Worm (Caenorhabditis elegans) whole organism, L4 larva: ENCODE results near the gene exos-2.

Source experiments
- D1046.2 ChIP-seq: fragments of 200-800 bp; sonication (Bioruptor generic); IDR thresholded peaks from 2 replicates; pipeline ENCODE4 v1.3.6; 2022; ENCODE audit warnings: missing genetic modification characterization, missing compliant biosample characterization
- F37D6.2 ChIP-seq: sonication (generic microtip); optimal IDR thresholded peaks from 2 replicates; lab custom pipeline; 2016; ENCODE audit warnings: mild to moderate bottlenecking, missing genetic modification characterization, missing compliant biosample characterization
- F44E2.7 ChIP-seq: fragments of 200-800 bp; sonication (Bioruptor generic); IDR thresholded peaks from 2 replicates; pipeline ENCODE4 v2.1.2; 2022; ENCODE audit warnings: missing genetic modification characterization, missing compliant biosample characterization
- R02D3.7 ChIP-seq: fragments of 150-350 bp; sonication (generic microtip); optimal IDR thresholded peaks from 3 replicates; lab custom pipeline; 2014; ENCODE audit warnings: missing biosample characterization, missing genetic modification characterization
- T20F7.1 ChIP-seq: fragments of 200-800 bp; sonication (Bioruptor generic); optimal IDR thresholded peaks from 2 replicates; lab custom pipeline; 2018; ENCODE audit warnings: mild to moderate bottlenecking, missing genetic modification characterization, missing compliant biosample characterization
- Y105C5A.15 ChIP-seq: fragments of 200-800 bp; sonication (Bioruptor generic); IDR thresholded peaks from 2 replicates; pipeline ENCODE4 v1.3.6; 2022; ENCODE audit warnings: missing genetic modification characterization, missing compliant biosample characterization
- Y5F2A.4 ChIP-seq: fragments of 200-800 bp; sonication (Bioruptor generic); optimal IDR thresholded peaks from 2 replicates; lab custom pipeline; 2018; ENCODE audit warnings: mild to moderate bottlenecking, missing genetic modification characterization, missing compliant biosample characterization
- Y75B8A.6 ChIP-seq: fragments of 200-800 bp; sonication (Bioruptor generic); IDR thresholded peaks from 2 replicates; pipeline ENCODE4 v1.3.6; 2022; ENCODE audit warnings: missing genetic modification reagents, missing genetic modification characterization, missing compliant biosample characterization
- aly-2 ChIP-seq: sonication (generic microtip); optimal IDR thresholded peaks from 2 replicates; lab custom pipeline; 2018; ENCODE audit warnings: missing biosample characterization, missing genetic modification characterization
- ama-1 ChIP-seq: fragments of 150-350 bp; optimal IDR thresholded peaks from 2 replicates; lab custom pipeline; 2014; ENCODE audit warnings: inconsistent platforms, mixed read lengths
- ceh-20 ChIP-seq: fragments of 200-800 bp; sonication (Bioruptor generic); IDR thresholded peaks from 2 replicates; pipeline ENCODE4 v1.3.6; 2022; ENCODE audit warnings: missing genetic modification reagents, missing genetic modification characterization, missing compliant biosample characterization
- ceh-28 ChIP-seq: fragments of 150-350 bp; optimal IDR thresholded peaks from 2 replicates; lab custom pipeline; 2014; ENCODE audit warnings: missing biosample characterization, missing genetic modification reagents, missing genetic modification characterization
- ceh-82 ChIP-seq: sonication (generic microtip); optimal IDR thresholded peaks from 2 replicates; lab custom pipeline; 2017; ENCODE audit warnings: missing biosample characterization, missing genetic modification characterization
- ces-1 ChIP-seq: fragments of 150-350 bp; sonication (generic microtip); optimal IDR thresholded peaks from 4 replicates; lab custom pipeline; 2014; ENCODE audit warnings: missing biosample characterization, missing genetic modification reagents, missing genetic modification characterization
- ctbp-1 ChIP-seq: fragments of 200-800 bp; sonication (Bioruptor generic); IDR thresholded peaks from 2 replicates; pipeline ENCODE4 v1.3.6; 2022; ENCODE audit warnings: missing genetic modification reagents, missing genetic modification characterization, missing compliant biosample characterization
- daf-12 ChIP-seq: fragments of 150-350 bp; optimal IDR thresholded peaks from 2 replicates; lab custom pipeline; 2014; ENCODE audit warnings: missing biosample characterization, missing genetic modification reagents, missing genetic modification characterization
- daf-16 ChIP-seq, 3 experiments: sonication (generic microtip); optimal IDR thresholded peaks; 2 replicates each; lab custom pipeline; 2016 to 2017; ENCODE audit warnings: missing genetic modification characterization in 3 of 3, missing genetic modification reagents in 3 of 3, mild to moderate bottlenecking in 2 of 3, missing compliant biosample characterization in 2 of 3, missing biosample characterization in 1 of 3, moderate library complexity in 1 of 3
- dmd-6 ChIP-seq: fragments of 200-800 bp; sonication (Bioruptor generic); IDR thresholded peaks from 2 replicates; pipeline ENCODE4 v1.3.6; 2022; ENCODE audit warnings: missing genetic modification reagents, missing genetic modification characterization, missing compliant biosample characterization
- dve-1 ChIP-seq: sonication (generic microtip); optimal IDR thresholded peaks from 2 replicates; lab custom pipeline; 2017; ENCODE audit warnings: antibody characterized with exemption, mild to moderate bottlenecking, missing genetic modification characterization, missing compliant biosample characterization; ENCODE audit not compliant: insufficient read depth
- hlh-11 ChIP-seq: fragments of 200-800 bp; sonication (Bioruptor generic); optimal IDR thresholded peaks from 2 replicates; lab custom pipeline; 2018; ENCODE audit warnings: mild to moderate bottlenecking, missing genetic modification characterization, missing compliant biosample characterization
- hlh-30 ChIP-seq: sonication (generic microtip); optimal IDR thresholded peaks from 2 replicates; lab custom pipeline; 2017; ENCODE audit warnings: antibody characterized with exemption, mild to moderate bottlenecking, missing genetic modification characterization, missing compliant biosample characterization; ENCODE audit not compliant: insufficient read depth
- hmg-1.1 ChIP-seq: fragments of 200-800 bp; sonication (Bioruptor generic); IDR thresholded peaks from 2 replicates; pipeline ENCODE4 v1.3.6; 2022; ENCODE audit warnings: missing genetic modification reagents, missing genetic modification characterization, missing compliant biosample characterization
- lin-29 ChIP-seq: fragments of 200-800 bp; sonication (Bioruptor generic); IDR thresholded peaks from 2 replicates; pipeline ENCODE4 v1.3.6; 2022; ENCODE audit warnings: missing genetic modification reagents, missing genetic modification characterization, missing compliant biosample characterization
- lir-3 ChIP-seq: sonication (generic microtip); optimal IDR thresholded peaks from 2 replicates; lab custom pipeline; 2016; ENCODE audit warnings: mild to moderate bottlenecking, missing genetic modification characterization, missing compliant biosample characterization
- lsy-2 ChIP-seq, 2 experiments: fragments of 150-350 bp in 1 of 2; sonication (generic microtip) in 1 of 2; optimal IDR thresholded peaks; 2 replicates each; lab custom pipeline; 2014 to 2017; ENCODE audit warnings: missing biosample characterization in 2 of 2, missing genetic modification characterization in 2 of 2
- madf-5 ChIP-seq, 2 experiments: fragments of 200-800 bp; sonication (Bioruptor generic); IDR thresholded peaks; 2 replicates each; pipeline ENCODE4 v1.3.6; 2022; ENCODE audit warnings: missing compliant biosample characterization in 2 of 2, missing genetic modification characterization in 2 of 2
- madf-9 ChIP-seq: fragments of 200-800 bp; sonication (Bioruptor generic); conservative IDR thresholded peaks from 2 replicates; pipeline ENCODE4 v1.3.6; 2022; ENCODE audit warnings: missing genetic modification reagents, missing genetic modification characterization, missing compliant biosample characterization
- mdt-29 ChIP-seq: fragments of 200-800 bp; sonication (Bioruptor generic); IDR thresholded peaks from 2 replicates; pipeline ENCODE4 v1.3.6; 2022; ENCODE audit warnings: missing genetic modification reagents, missing genetic modification characterization, missing compliant biosample characterization
- mep-1 ChIP-seq: fragments of 150-350 bp; sonication (generic microtip); optimal IDR thresholded peaks from 3 replicates; lab custom pipeline; 2014; ENCODE audit warnings: missing biosample characterization, missing genetic modification characterization
- mxl-2 ChIP-seq: fragments of 200-800 bp; sonication (Bioruptor generic); conservative IDR thresholded peaks from 2 replicates; pipeline ENCODE4 v1.3.6; 2022; ENCODE audit warnings: missing genetic modification reagents, missing genetic modification characterization, missing compliant biosample characterization
- nhr-11 ChIP-seq: fragments of 150-350 bp; optimal IDR thresholded peaks from 2 replicates; lab custom pipeline; 2014; ENCODE audit warnings: missing biosample characterization, missing genetic modification characterization
- nhr-25 ChIP-seq: sonication (generic microtip); optimal IDR thresholded peaks from 2 replicates; lab custom pipeline; 2017; ENCODE audit warnings: missing genetic modification characterization, mild to moderate bottlenecking, missing compliant biosample characterization, antibody characterized with exemption, moderate library complexity, borderline replicate concordance; ENCODE audit not compliant: insufficient read depth
- nhr-28 ChIP-seq: fragments of 150-350 bp; optimal IDR thresholded peaks from 2 replicates; lab custom pipeline; 2014; ENCODE audit warnings: missing biosample characterization, missing genetic modification characterization
- nhr-41 ChIP-seq: fragments of 200-800 bp; sonication (Bioruptor generic); IDR thresholded peaks from 2 replicates; pipeline ENCODE4 v1.3.6; 2022; ENCODE audit warnings: missing genetic modification reagents, missing genetic modification characterization, missing compliant biosample characterization
- nhr-6 ChIP-seq: fragments of 150-350 bp; optimal IDR thresholded peaks from 2 replicates; lab custom pipeline; 2014; ENCODE audit warnings: missing biosample characterization, missing genetic modification characterization
- nhr-77 ChIP-seq: fragments of 150-350 bp; optimal IDR thresholded peaks from 2 replicates; lab custom pipeline; 2014; ENCODE audit warnings: missing biosample characterization, missing genetic modification characterization
- php-3 ChIP-seq: fragments of 200-800 bp; sonication (Bioruptor generic); IDR thresholded peaks from 2 replicates; pipeline ENCODE4 v1.3.6; 2022; ENCODE audit warnings: missing genetic modification reagents, missing genetic modification characterization, missing compliant biosample characterization
- pqm-1 ChIP-seq: sonication (generic microtip); optimal IDR thresholded peaks from 2 replicates; lab custom pipeline; 2017; ENCODE audit warnings: missing biosample characterization, missing genetic modification characterization
- rbr-2 ChIP-seq: sonication (generic microtip); optimal IDR thresholded peaks from 2 replicates; lab custom pipeline; 2016; ENCODE audit warnings: missing genotype, missing genetic modification characterization, missing compliant biosample characterization
- sdz-12 ChIP-seq: fragments of 200-800 bp; sonication (Bioruptor generic); optimal IDR thresholded peaks from 2 replicates; lab custom pipeline; 2018; ENCODE audit warnings: mild to moderate bottlenecking, missing genetic modification characterization, missing compliant biosample characterization
- snpc-4 ChIP-seq: fragments of 150-350 bp; optimal IDR thresholded peaks from 2 replicates; lab custom pipeline; 2014; ENCODE audit warnings: missing biosample characterization, missing genetic modification characterization
- spr-1 ChIP-seq: sonication (generic microtip); optimal IDR thresholded peaks from 2 replicates; lab custom pipeline; 2016; ENCODE audit warnings: mild to moderate bottlenecking, missing genetic modification characterization, missing compliant biosample characterization
- tag-97 ChIP-seq: fragments of 200-800 bp; sonication (Bioruptor generic); IDR thresholded peaks from 2 replicates; pipeline ENCODE4 v1.3.6; 2022; ENCODE audit warnings: missing genetic modification characterization, missing compliant biosample characterization
- unc-130 ChIP-seq: sonication (generic microtip); optimal IDR thresholded peaks from 2 replicates; lab custom pipeline; 2016; ENCODE audit warnings: missing genetic modification reagents, missing genetic modification characterization, missing compliant biosample characterization
- zag-1 ChIP-seq: fragments of 150-350 bp; optimal IDR thresholded peaks from 2 replicates; lab custom pipeline; 2014; ENCODE audit warnings: missing biosample characterization, missing genetic modification characterization
- zfp-3 ChIP-seq: fragments of 200-800 bp; sonication (Bioruptor generic); conservative IDR thresholded peaks from 2 replicates; pipeline ENCODE4 v1.3.6; 2022; ENCODE audit warnings: missing genetic modification reagents, missing genetic modification characterization, missing compliant biosample characterization
- ztf-11 ChIP-seq: fragments of 150-350 bp; optimal IDR thresholded peaks from 2 replicates; lab custom pipeline; 2014; ENCODE audit warnings: missing biosample characterization, missing genetic modification characterization

Gene exos-2

ce11 chrIV:6431582-6431981 lies 16.3 kb downstream of the exos-2 start, which contains the start of gene acp-7:
Gene acp-7 (minus strand): TSS chrIV:6431682.
- TF ChIP-seq ceh-20 (GFP tag; lab: Robert Waterston, UW) (no peak), ama-1 (no peak), hlh-30 (tag; lab: Kevin White, UChicago) (no peak), tag-97 (GFP tag; lab: Robert Waterston, UW) (no peak), unc-130 (GFP tag; lab: Kevin White, UChicago) (no peak), zag-1 (no peak), snpc-4 (tag; lab: Kevin White, UChicago) (no peak), R02D3.7 (no peak), aly-2 (tag; lab: Kevin White, UChicago) (no peak), nhr-41 (no peak), ceh-28 (no peak), zfp-3 (GFP tag; lab: Robert Waterston, UW) (no peak), rbr-2 (tag; lab: Kevin White, UChicago) (no peak), madf-5 (GFP tag; IDR thresholded peaks at IDR 0.05; lab: Robert Waterston, UW) (no peak), Y105C5A.15 (GFP tag; lab: Robert Waterston, UW) (no peak), F44E2.7 (GFP tag; lab: Robert Waterston, UW) (no peak), daf-12 (no peak), nhr-11 (no peak)

- TF ChIP-seq lir-3 (tag; lab: Kevin White, UChicago) (no peak), pqm-1 (peak; percentile 39), daf-16 (GFP tag; optimal IDR thresholded peaks at IDR 0.05; lab: Kevin White, UChicago) (no peak), daf-16 (tag; optimal IDR thresholded peaks at IDR 0.05; lab: Kevin White, UChicago) (peak; percentile 57), dve-1 (tag; lab: Kevin White, UChicago) (peak; percentile 74), sdz-12 (GFP tag; lab: Kevin White, UChicago) (no peak), dmd-6 (GFP tag; lab: Robert Waterston, UW) (peak; percentile 68), php-3 (GFP tag; lab: Robert Waterston, UW) (peak; percentile 98), hlh-11 (tag; lab: Kevin White, UChicago) (peak; percentile 15)
These were observed 17.1 kb downstream of the exos-2 start for ce11 chrIV:6432375-6432774.

ce11 chrIV:6433424-6433823 lies 18.1 kb downstream of the exos-2 start:
- TF ChIP-seq Y75B8A.6 (no peak), daf-16 (GFP tag; optimal IDR thresholded peaks at IDR 0.05; lab: Kevin White, UChicago) (no peak), daf-16 (tag; optimal IDR thresholded peaks at IDR 0.05; lab: Kevin White, UChicago) (peak; percentile 53), T20F7.1 (GFP tag; lab: Kevin White, UChicago) (no peak), mep-1 (tag; lab: Kevin White, UChicago) (no peak), ceh-82 (no peak), hlh-11 (tag; lab: Kevin White, UChicago) (peak; percentile 47), nhr-11 (no peak), nhr-6 (tag; lab: Kevin White, UChicago) (no peak), dve-1 (tag; lab: Kevin White, UChicago) (peak; percentile 65), F44E2.7 (GFP tag; lab: Robert Waterston, UW) (no peak), spr-1 (tag; lab: Kevin White, UChicago) (no peak), nhr-28 (tag; lab: Kevin White, UChicago) (peak; percentile 6), Y5F2A.4 (GFP tag; lab: Kevin White, UChicago) (no peak), nhr-77 (tag; lab: Kevin White, UChicago) (no peak), zag-1 (no peak), mxl-2 (GFP tag; lab: Robert Waterston, UW) (no peak), mdt-29 (no peak), ces-1 (GFP tag; lab: Kevin White, UChicago) (no peak), ctbp-1 (no peak), madf-9 (GFP tag; lab: Robert Waterston, UW) (no peak), F37D6.2 (tag; lab: Kevin White, UChicago) (no peak), ztf-11 (tag; lab: Kevin White, UChicago) (no peak), php-3 (GFP tag; lab: Robert Waterston, UW) (peak; percentile 48; the same call in 1 of the 2 replicates), lin-29 (GFP tag; lab: Robert Waterston, UW) (no peak), tag-97 (GFP tag; lab: Robert Waterston, UW) (no peak), hlh-30 (tag; lab: Kevin White, UChicago) (no peak), D1046.2 (GFP tag; lab: Robert Waterston, UW) (no peak), lsy-2 (tag; optimal IDR thresholded peaks at IDR 0.05; lab: Kevin White, UChicago) (no peak), dmd-6 (GFP tag; lab: Robert Waterston, UW) (peak; percentile 20; the same call in 1 of the 2 replicates), hmg-1.1 (GFP tag; lab: Robert Waterston, UW) (no peak), nhr-25 (tag; lab: Kevin White, UChicago) (no peak), pqm-1 (peak; percentile 77)
